Fruit fly (Drosophila melanogaster) whole organism, embryonic: ENCODE measurements around the gene CG31468.

ENCODE experiments used
- Atf3 ChIP-seq: fragments of 200-800 bp; sonication (Bioruptor generic); optimal IDR thresholded peaks from 3 replicates; lab custom pipeline; 2016; ENCODE audit warnings: missing biosample characterization, missing genetic modification characterization
- CG10543 ChIP-seq: fragments of 200-800 bp; sonication (Bioruptor generic); optimal IDR thresholded peaks from 3 replicates; lab custom pipeline; 2017; ENCODE audit warnings: missing biosample characterization, mild to moderate bottlenecking, missing genetic modification characterization, moderate library complexity
- CG11085 ChIP-seq: fragments of 200-800 bp; sonication (Bioruptor generic); IDR thresholded peaks from 2 replicates; pipeline ENCODE4 v1.3.6; 2022; ENCODE audit warnings: missing biosample characterization, missing genetic modification characterization
- CG13123 ChIP-seq: fragments of 200-800 bp; sonication (Bioruptor generic); optimal IDR thresholded peaks from 2 replicates; lab custom pipeline; 2016; ENCODE audit warnings: missing biosample characterization, missing genetic modification characterization
- CG13624 ChIP-seq: fragments of 200-800 bp; sonication (Bioruptor generic); optimal IDR thresholded peaks from 2 replicates; lab custom pipeline; 2016; ENCODE audit warnings: missing biosample characterization, missing genetic modification characterization
- CG14710 ChIP-seq: fragments of 200-800 bp; sonication (Bioruptor generic); optimal IDR thresholded peaks from 3 replicates; lab custom pipeline; 2019; ENCODE audit warnings: missing biosample characterization, mild to moderate bottlenecking, missing genetic modification characterization, moderate library complexity
- CG1603 ChIP-seq: fragments of 200-800 bp; sonication (Bioruptor generic); optimal IDR thresholded peaks from 2 replicates; lab custom pipeline; 2019; ENCODE audit warnings: missing biosample characterization, mild to moderate bottlenecking, missing genetic modification characterization, moderate library complexity
- CG16813 ChIP-seq: fragments of 200-800 bp; sonication (Bioruptor generic); IDR thresholded peaks from 3 replicates; pipeline ENCODE4 v1.3.6; 2022; ENCODE audit warnings: missing biosample characterization, missing genetic modification characterization; ENCODE audit not compliant: partially characterized antibody
- CG17328 ChIP-seq: fragments of 200-800 bp; sonication (Bioruptor generic); IDR thresholded peaks from 2 replicates; pipeline ENCODE4 v1.3.6; 2022; ENCODE audit warnings: missing biosample characterization, missing genetic modification characterization
- CG2199 ChIP-seq: fragments of 200-800 bp; sonication (Bioruptor generic); IDR thresholded peaks from 3 replicates; pipeline ENCODE4 v1.3.6; 2022; ENCODE audit warnings: missing biosample characterization, missing genetic modification characterization
- CG2875 ChIP-seq: fragments of 200-800 bp; sonication (Bioruptor generic); optimal IDR thresholded peaks from 2 replicates; lab custom pipeline; 2017; ENCODE audit warnings: missing biosample characterization, mild to moderate bottlenecking, missing genetic modification characterization, missing genetic modification reagents
- CG31388 ChIP-seq: fragments of 200-800 bp; sonication (Bioruptor generic); optimal IDR thresholded peaks from 2 replicates; lab custom pipeline; 2016; ENCODE audit warnings: missing biosample characterization, missing genetic modification characterization
- CG3163 ChIP-seq: fragments of 200-800 bp; sonication (Bioruptor generic); optimal IDR thresholded peaks from 3 replicates; lab custom pipeline; 2016; ENCODE audit warnings: missing biosample characterization, missing genetic modification characterization
- CG4730 ChIP-seq: fragments of 200-800 bp; sonication (Bioruptor generic); IDR thresholded peaks from 2 replicates; pipeline ENCODE4 v1.3.6; 2022; ENCODE audit warnings: missing biosample characterization, missing genetic modification characterization
- CG5245 ChIP-seq: fragments of 200-800 bp; sonication (Bioruptor generic); optimal IDR thresholded peaks from 3 replicates; lab custom pipeline; 2016; ENCODE audit warnings: missing biosample characterization, missing genetic modification characterization
- CG8089 ChIP-seq: fragments of 200-800 bp; sonication (Bioruptor generic); optimal IDR thresholded peaks from 3 replicates; lab custom pipeline; 2016; ENCODE audit warnings: missing biosample characterization, missing genetic modification characterization
- CG8359 ChIP-seq: fragments of 200-800 bp; sonication (Bioruptor generic); optimal IDR thresholded peaks from 2 replicates; lab custom pipeline; 2017; ENCODE audit warnings: missing biosample characterization, mild to moderate bottlenecking, missing genetic modification characterization, borderline replicate concordance
- CG8765 ChIP-seq: fragments of 200-800 bp; sonication (Bioruptor generic); IDR thresholded peaks from 2 replicates; pipeline ENCODE4 v1.3.6; 2022; ENCODE audit warnings: missing biosample characterization, missing genetic modification characterization
- CG8944 ChIP-seq: fragments of 200-800 bp; sonication (Bioruptor generic); optimal IDR thresholded peaks from 3 replicates; lab custom pipeline; 2016; ENCODE audit warnings: missing biosample characterization, missing genetic modification characterization
- CrebB ChIP-seq: fragments of 200-800 bp; sonication (Bioruptor generic); optimal IDR thresholded peaks from 3 replicates; lab custom pipeline; 2018; ENCODE audit warnings: missing biosample characterization, mild to moderate bottlenecking, missing genetic modification characterization
- D ChIP-seq, 2 experiments: fragments of 200-800 bp in 1 of 2; fragments of >200 bp in 1 of 2; sonication (Bioruptor generic) in 1 of 2; optimal IDR thresholded peaks; 2 replicates in 1 of 2; 3 replicates in 1 of 2; lab custom pipeline; 2017; ENCODE audit warnings: mild to moderate bottlenecking in 1 of 2, missing biosample characterization in 1 of 2, missing genetic modification characterization in 1 of 2, missing genetic modification reagents in 1 of 2
- Deaf1 ChIP-seq: fragments of 200-800 bp; optimal IDR thresholded peaks from 3 replicates; lab custom pipeline; 2019; ENCODE audit warnings: missing biosample characterization, mild to moderate bottlenecking, missing genetic modification characterization, moderate library complexity
- Dfd ChIP-seq, 2 experiments: fragments of >200 bp; optimal IDR thresholded peaks; 2 replicates each; lab custom pipeline; 2017; ENCODE audit warnings: missing biosample characterization in 2 of 2, missing genetic modification characterization in 2 of 2
- Dip3 ChIP-seq: fragments of 200-800 bp; sonication (Bioruptor generic); optimal IDR thresholded peaks from 3 replicates; lab custom pipeline; 2016; ENCODE audit warnings: missing biosample characterization, missing genetic modification characterization
- Dll ChIP-seq: fragments of 200-800 bp; sonication (Bioruptor generic); IDR thresholded peaks from 4 replicates; pipeline ENCODE4 v1.3.6; 2022; ENCODE audit warnings: missing biosample characterization, missing genetic modification characterization; ENCODE audit not compliant: partially characterized antibody
- Doc2 ChIP-seq: fragments of 200-800 bp; sonication (Bioruptor generic); IDR thresholded peaks from 2 replicates; pipeline ENCODE4 v1.3.6; 2022; ENCODE audit warnings: missing biosample characterization, missing genetic modification characterization
- ERR ChIP-seq: fragments of 200-800 bp; sonication (Bioruptor generic); optimal IDR thresholded peaks from 2 replicates; lab custom pipeline; 2016; ENCODE audit warnings: missing biosample characterization, missing genetic modification characterization
- Ets97D ChIP-seq: fragments of 200-800 bp; sonication (Bioruptor generic); optimal IDR thresholded peaks from 3 replicates; lab custom pipeline; 2016; ENCODE audit warnings: missing biosample characterization, missing genetic modification characterization
- HLH54F ChIP-seq: fragments of 200-800 bp; sonication (Bioruptor generic); optimal IDR thresholded peaks from 3 replicates; lab custom pipeline; 2016; ENCODE audit warnings: missing biosample characterization, missing genetic modification characterization
- Hr3 ChIP-seq: fragments of 200-800 bp; sonication (Bioruptor generic); optimal IDR thresholded peaks from 3 replicates; lab custom pipeline; 2016; ENCODE audit warnings: missing biosample characterization, missing genetic modification characterization
- Mes4 ChIP-seq: fragments of 200-800 bp; sonication (Bioruptor generic); optimal IDR thresholded peaks from 2 replicates; lab custom pipeline; 2016; ENCODE audit warnings: missing biosample characterization, missing genetic modification characterization
- Opbp ChIP-seq: fragments of 200-800 bp; sonication (Bioruptor generic); IDR thresholded peaks from 3 replicates; pipeline ENCODE4 v1.3.6; 2022; ENCODE audit warnings: missing biosample characterization, missing genetic modification characterization; ENCODE audit not compliant: partially characterized antibody
- Rfx ChIP-seq: fragments of 200-800 bp; sonication (Bioruptor generic); IDR thresholded peaks from 2 replicates; pipeline ENCODE4 v1.3.6; 2022; ENCODE audit warnings: missing biosample characterization, missing genetic modification characterization
- Usf ChIP-seq: fragments of 200-800 bp; sonication (Bioruptor generic); optimal IDR thresholded peaks from 2 replicates; lab custom pipeline; 2017; ENCODE audit warnings: missing genotype, missing biosample characterization, missing genetic modification characterization
- YL-1 ChIP-seq: fragments of 200-800 bp; sonication (Bioruptor generic); optimal IDR thresholded peaks from 3 replicates; lab custom pipeline; 2017; ENCODE audit warnings: missing biosample characterization, mild to moderate bottlenecking, missing genetic modification characterization
- bbx ChIP-seq: fragments of 200-800 bp; sonication (Bioruptor generic); IDR thresholded peaks from 2 replicates; pipeline ENCODE4 v1.3.6; 2022; ENCODE audit warnings: missing biosample characterization, missing genetic modification characterization; ENCODE audit not compliant: partially characterized antibody
- bigmax ChIP-seq: fragments of 200-800 bp; sonication (Bioruptor generic); optimal IDR thresholded peaks from 2 replicates; lab custom pipeline; 2018; ENCODE audit warnings: missing biosample characterization, mild to moderate bottlenecking, missing genetic modification characterization
- chm ChIP-seq: fragments of 200-800 bp; sonication (Bioruptor generic); IDR thresholded peaks from 2 replicates; pipeline ENCODE4 v1.3.6; 2022; ENCODE audit warnings: missing biosample characterization, missing genetic modification characterization
- crol ChIP-seq: fragments of 200-800 bp; sonication (Bioruptor generic); IDR thresholded peaks from 2 replicates; pipeline ENCODE4 v1.3.6; 2022; ENCODE audit warnings: missing biosample characterization, missing genetic modification characterization
- emc ChIP-seq: fragments of 200-800 bp; sonication (Bioruptor generic); optimal IDR thresholded peaks from 2 replicates; lab custom pipeline; 2016; ENCODE audit warnings: missing biosample characterization, missing genetic modification characterization
- fd3F ChIP-seq: fragments of 200-800 bp; sonication (Bioruptor generic); optimal IDR thresholded peaks from 2 replicates; lab custom pipeline; 2018; ENCODE audit warnings: missing biosample characterization, mild to moderate bottlenecking, missing genetic modification characterization, moderate library complexity
- gsb ChIP-seq: fragments of 200-800 bp; sonication (Bioruptor generic); IDR thresholded peaks from 2 replicates; pipeline ENCODE4 v1.3.6; 2022; ENCODE audit warnings: missing biosample characterization, missing genetic modification characterization
- ham ChIP-seq: fragments of 200-800 bp; sonication (Bioruptor generic); IDR thresholded peaks from 2 replicates; pipeline ENCODE4 v1.3.6; 2022; ENCODE audit warnings: missing biosample characterization, missing genetic modification characterization
- pfk ChIP-seq: fragments of 200-800 bp; sonication (Bioruptor generic); optimal IDR thresholded peaks from 2 replicates; lab custom pipeline; 2018; ENCODE audit warnings: missing biosample characterization, mild to moderate bottlenecking, missing genetic modification characterization, moderate library complexity
- pnt ChIP-seq: fragments of 200-800 bp; sonication (Bioruptor generic); optimal IDR thresholded peaks from 3 replicates; lab custom pipeline; 2016; ENCODE audit warnings: missing biosample characterization, missing genetic modification characterization
- sna ChIP-seq: fragments of 200-800 bp; sonication (Bioruptor generic); IDR thresholded peaks from 2 replicates; pipeline ENCODE4 v1.3.6; 2022; ENCODE audit warnings: missing biosample characterization, missing genetic modification characterization; ENCODE audit not compliant: partially characterized antibody
- stwl ChIP-seq: fragments of 200-800 bp; sonication (Bioruptor generic); optimal IDR thresholded peaks from 3 replicates; lab custom pipeline; 2018; ENCODE audit warnings: missing biosample characterization, mild to moderate bottlenecking, missing genetic modification characterization, moderate library complexity
- z ChIP-seq: fragments of 200-800 bp; sonication (Bioruptor generic); IDR thresholded peaks from 3 replicates; pipeline ENCODE4 v1.3.6; 2022; ENCODE audit warnings: missing biosample characterization, missing genetic modification characterization
- zen2 ChIP-seq: fragments of 200-800 bp; sonication (Bioruptor generic); IDR thresholded peaks from 3 replicates; pipeline ENCODE4 v1.3.6; 2022; ENCODE audit warnings: missing biosample characterization, missing genetic modification characterization; ENCODE audit not compliant: partially characterized antibody

CG31468 gene

dm6 chr3R:23722680-23723372 lies 22.7 kb upstream of the CG31468 start, which contains the start of gene CG10365 (continued):
- TF ChIP-seq CG16813 (GFP tag; lab: Robert Waterston, UW) (no peak), CG10543 (peak; percentile 69), Mes4 (GFP tag; lab: Kevin White, UChicago) (no peak), bbx (GFP tag; lab: Robert Waterston, UW) (0 out of 2 replicates have a peak, but pooled peaks have one; percentile 13), Rfx (GFP tag; lab: Robert Waterston, UW) (peak; percentile 87), pfk (GFP tag; lab: Kevin White, UChicago) (no peak), Opbp (GFP tag; lab: Robert Waterston, UW) (no peak), emc (GFP tag; lab: Kevin White, UChicago) (no peak), fd3F (GFP tag; lab: Kevin White, UChicago) (peak; percentile 90), CG8359 (GFP tag; lab: Kevin White, UChicago) (no peak), bigmax (GFP tag; lab: Kevin White, UChicago) (no peak), zen2 (no peak), CG8765 (GFP tag; lab: Robert Waterston, UW) (no peak), Dip3 (GFP tag; lab: Kevin White, UChicago) (no peak), chm (GFP tag; lab: Robert Waterston, UW) (no peak; the same call in 1 of the 2 replicates), CG11085 (GFP tag; lab: Robert Waterston, UW) (peak; percentile 76), CG8089 (GFP tag; lab: Kevin White, UChicago) (no peak), D (optimal IDR thresholded peaks at IDR 0.05; lab: Kevin White, UChicago) (no peak), D (GFP tag; optimal IDR thresholded peaks at IDR 0.05; lab: Kevin White, UChicago) (peak; percentile 42), stwl (tag; lab: Kevin White, UChicago) (no peak), CG4730 (GFP tag; lab: Robert Waterston, UW) (peak; percentile 68), CG8944 (GFP tag; lab: Kevin White, UChicago) (no peak), z (GFP tag; lab: Robert Waterston, UW) (0 out of 3 replicates have a peak, but pooled peaks have one; percentile 29), CG1603 (tag; lab: Kevin White, UChicago) (peak; percentile 46), sna (GFP tag; lab: Robert Waterston, UW) (no peak), CG3163 (GFP tag; lab: Kevin White, UChicago) (no peak), HLH54F (no peak), CG31388 (GFP tag; lab: Kevin White, UChicago) (peak; percentile 32), Hr3 (GFP tag; lab: Kevin White, UChicago) (peak; percentile 84), Deaf1 (tag; lab: Kevin White, UChicago) (peak; percentile 40), ham (no peak), CG13123 (GFP tag; lab: Kevin White, UChicago) (peak; percentile 78), Doc2 (GFP tag; lab: Robert Waterston, UW) (no peak), CG17328 (GFP tag; lab: Robert Waterston, UW) (peak; percentile 85), CG2875 (GFP tag; lab: Kevin White, UChicago) (peak; percentile 33), pnt (GFP tag; lab: Kevin White, UChicago) (no peak), Usf (GFP tag; lab: Kevin White, UChicago) (peak; percentile 25), ERR (GFP tag; lab: Kevin White, UChicago) (no peak), gsb (GFP tag; lab: Robert Waterston, UW) (0 out of 2 replicates have a peak, but pooled peaks have one; percentile 33), YL-1 (GFP tag; lab: Kevin White, UChicago) (no peak), CrebB (tag; lab: Kevin White, UChicago) (peak; percentile 72), crol (GFP tag; lab: Robert Waterston, UW) (peak; percentile 77), Ets97D (GFP tag; lab: Kevin White, UChicago) (no peak), CG2199 (GFP tag; lab: Robert Waterston, UW) (no peak), Dfd (GFP tag; optimal IDR thresholded peaks at IDR 0.05; lab: Kevin White, UChicago) (no peak), CG14710 (tag; lab: Kevin White, UChicago) (peak; percentile 67), Atf3 (GFP tag; lab: Kevin White, UChicago) (no peak), CG13624 (no peak), CG5245 (GFP tag; lab: Kevin White, UChicago) (peak; percentile 65), Dll (GFP tag; lab: Robert Waterston, UW) (no peak)
